In genomic region chrII:9491045-9491444, ce11 we compare ENCODE assay signal across 7 worm cellular contexts.
A peak's percentile ranks its signal among the peaks of the same experiment; 100 is the strongest.
TF ChIP-seq lines count a peak whose summit lies in the region.

No protein-coding gene starts in this region.

TF ChIP-seq in whole organism, L3 larva, 47 proteins besides CTCF, POLR2A, EP300 and RAD21:
- peak; percentile 19 for TF ChIP-seq hmg-11 (tag; optimal IDR thresholded peaks at IDR 0.05; lab: Kevin White, UChicago)
- no peak for TF ChIP-seq ztf-4 (tag; optimal IDR thresholded peaks at IDR 0.05; lab: Kevin White, UChicago)
- no peak for TF ChIP-seq elt-3 (tag; optimal IDR thresholded peaks at IDR 0.05; lab: Kevin White, UChicago)
- peak; percentile 40 for TF ChIP-seq pha-4 (tag; optimal IDR thresholded peaks at IDR 0.05; lab: Kevin White, UChicago)
- TF ChIP-seq ceh-82 (tag; optimal IDR thresholded peaks at IDR 0.05; lab: Kevin White, UChicago): no peak
- peak; percentile 8 for TF ChIP-seq lin-39 (tag; optimal IDR thresholded peaks at IDR 0.05; lab: Kevin White, UChicago)

TF ChIP-seq in whole organism, L4 larva, 104 proteins besides CTCF, POLR2A, EP300 and RAD21 (continues in another document):
- TF ChIP-seq dmd-8 (GFP tag; IDR thresholded peaks at IDR 0.05; lab: Robert Waterston, UW) (0 out of 2 replicates have a peak, but pooled peaks have one; percentile 27), lir-3 (tag; optimal IDR thresholded peaks at IDR 0.05; lab: Kevin White, UChicago) (no peak), nhr-6 (tag; optimal IDR thresholded peaks at IDR 0.05; lab: Kevin White, UChicago) (peak; percentile 77), ztf-7 (tag; optimal IDR thresholded peaks at IDR 0.05; lab: Kevin White, UChicago) (no peak), mes-2 (tag; optimal IDR thresholded peaks at IDR 0.05; lab: Kevin White, UChicago; ENCODE audit: poor library complexity, severe bottlenecking) (peak; percentile 5), nhr-76 (tag; optimal IDR thresholded peaks at IDR 0.05; lab: Kevin White, UChicago) (no peak), nhr-237 (tag; optimal IDR thresholded peaks at IDR 0.05; lab: Kevin White, UChicago) (no peak), ama-1 (optimal IDR thresholded peaks at IDR 0.05; lab: Kevin White, UChicago) (no peak), ceh-32 (tag; optimal IDR thresholded peaks at IDR 0.05; lab: Kevin White, UChicago; ENCODE audit: poor library complexity) (no peak), F44E2.7 (GFP tag; IDR thresholded peaks at IDR 0.05; lab: Robert Waterston, UW) (no peak), lin-15B (tag; optimal IDR thresholded peaks at IDR 0.05; lab: Kevin White, UChicago) (no peak), unc-130 (GFP tag; optimal IDR thresholded peaks at IDR 0.05; lab: Kevin White, UChicago) (no peak), unc-39 (tag; optimal IDR thresholded peaks at IDR 0.05; lab: Kevin White, UChicago) (no peak), mxl-3 (GFP tag; optimal IDR thresholded peaks at IDR 0.05; lab: Kevin White, UChicago) (no peak)

TF ChIP-seq in whole organism, early embryonic, 17 proteins besides CTCF, POLR2A, EP300 and RAD21:
- no peak for TF ChIP-seq hmbx-1 (tag; optimal IDR thresholded peaks at IDR 0.05; lab: Kevin White, UChicago)
- TF ChIP-seq hmg-4 (GFP tag; optimal IDR thresholded peaks at IDR 0.05; lab: Kevin White, UChicago): peak; percentile 64
- TF ChIP-seq ets-7 (tag; optimal IDR thresholded peaks at IDR 0.05; lab: Kevin White, UChicago): no peak
- TF ChIP-seq B0310.2 (tag; optimal IDR thresholded peaks at IDR 0.05; lab: Kevin White, UChicago): no peak

TF ChIP-seq in whole organism, late embryonic, 69 proteins besides CTCF, POLR2A, EP300 and RAD21 (continues in another document):
- TF ChIP-seq unc-86 (tag; optimal IDR thresholded peaks at IDR 0.05; lab: Kevin White, UChicago): no peak
- TF ChIP-seq ceh-30 (tag; optimal IDR thresholded peaks at IDR 0.05; lab: Kevin White, UChicago): no peak
- peak; percentile 29 for TF ChIP-seq ceh-31 (tag; optimal IDR thresholded peaks at IDR 0.05; lab: Kevin White, UChicago)
- TF ChIP-seq hlh-8 (tag; optimal IDR thresholded peaks at IDR 0.05; lab: Kevin White, UChicago): peak; percentile 31
- TF ChIP-seq ceh-2 (tag; optimal IDR thresholded peaks at IDR 0.05; lab: Kevin White, UChicago): peak; percentile 36
- TF ChIP-seq pqm-1 (tag; optimal IDR thresholded peaks at IDR 0.05; lab: Kevin White, UChicago): no peak
- TF ChIP-seq F13H6.1 (tag; optimal IDR thresholded peaks at IDR 0.05; lab: Kevin White, UChicago): no peak
- TF ChIP-seq elt-2 (tag; optimal IDR thresholded peaks at IDR 0.05; lab: Kevin White, UChicago): peak; percentile 48
- no peak for TF ChIP-seq ceh-45 (GFP tag; IDR thresholded peaks at IDR 0.05; lab: Robert Waterston, UW)
- TF ChIP-seq ceh-18 (tag; optimal IDR thresholded peaks at IDR 0.05; lab: Kevin White, UChicago): no peak
- no peak for TF ChIP-seq mec-3 (tag; optimal IDR thresholded peaks at IDR 0.05; lab: Kevin White, UChicago; ENCODE audit: borderline replicate concordance)
- peak; percentile 31 for TF ChIP-seq nfya-1 (tag; optimal IDR thresholded peaks at IDR 0.05; lab: Kevin White, UChicago)
- no peak for TF ChIP-seq zip-5 (tag; optimal IDR thresholded peaks at IDR 0.05; lab: Kevin White, UChicago)
- no peak for TF ChIP-seq T23F11.4 (GFP tag; optimal IDR thresholded peaks at IDR 0.05; lab: Kevin White, UChicago)
- no peak for TF ChIP-seq pag-3 (tag; optimal IDR thresholded peaks at IDR 0.05; lab: Kevin White, UChicago; ENCODE audit: borderline replicate concordance)
- no peak for TF ChIP-seq madf-2 (tag; optimal IDR thresholded peaks at IDR 0.05; lab: Kevin White, UChicago)
- TF ChIP-seq hlh-6 (tag; optimal IDR thresholded peaks at IDR 0.05; lab: Kevin White, UChicago): no peak
- TF ChIP-seq C08G9.2 (tag; optimal IDR thresholded peaks at IDR 0.05; lab: Kevin White, UChicago): no peak

TF ChIP-seq in whole organism, midembryonic, 9 proteins besides CTCF, POLR2A, EP300 and RAD21:
- TF ChIP-seq cog-1 (tag; optimal IDR thresholded peaks at IDR 0.05; lab: Kevin White, UChicago) (peak; percentile 67), med-1 (GFP tag; optimal IDR thresholded peaks at IDR 0.05; lab: Kevin White, UChicago; ENCODE audit: insufficient read depth) (no peak), ztf-29 (GFP tag; IDR thresholded peaks at IDR 0.05; lab: Robert Waterston, UW) (no peak), klf-2 (GFP tag; conservative IDR thresholded peaks at IDR 0.05; lab: Robert Waterston, UW) (no peak), flt-1 (GFP tag; IDR thresholded peaks at IDR 0.05; lab: Robert Waterston, UW) (peak; percentile 42; the same call in 1 of the 2 replicates), T22C8.4 (GFP tag; IDR thresholded peaks at IDR 0.05; lab: Robert Waterston, UW) (no peak), ref-1 (GFP tag; conservative IDR thresholded peaks at IDR 0.05; lab: Robert Waterston, UW) (no peak), ztf-23 (GFP tag; IDR thresholded peaks at IDR 0.05; lab: Robert Waterston, UW) (no peak), tab-1 (GFP tag; IDR thresholded peaks at IDR 0.05; lab: Robert Waterston, UW) (0 out of 2 replicates have a peak, but pooled peaks have one; percentile 34)

TF ChIP-seq in whole organism, mixed stage, embryonic, 35 proteins besides CTCF, POLR2A, EP300 and RAD21 (continues in another document):
- TF ChIP-seq flh-1 (GFP tag; optimal IDR thresholded peaks at IDR 0.05; lab: Kevin White, UChicago) (no peak), hlh-1 (tag; optimal IDR thresholded peaks at IDR 0.05; lab: Kevin White, UChicago) (peak; percentile 35), ceh-43 (GFP tag; optimal IDR thresholded peaks at IDR 0.05; lab: Kevin White, UChicago) (peak; percentile 24), bed-3 (GFP tag; optimal IDR thresholded peaks at IDR 0.05; lab: Kevin White, UChicago) (no peak), nhr-12 (tag; optimal IDR thresholded peaks at IDR 0.05; lab: Kevin White, UChicago) (no peak), blmp-1 (tag; optimal IDR thresholded peaks at IDR 0.05; lab: Kevin White, UChicago) (no peak), M03D4.4 (tag; optimal IDR thresholded peaks at IDR 0.05; lab: Kevin White, UChicago) (no peak), ceh-39 (tag; optimal IDR thresholded peaks at IDR 0.05; lab: Kevin White, UChicago) (peak; percentile 51), mab-5 (tag; optimal IDR thresholded peaks at IDR 0.05; lab: Kevin White, UChicago) (no peak), lin-13 (tag; optimal IDR thresholded peaks at IDR 0.05; lab: Kevin White, UChicago) (no peak), elt-1 (tag; optimal IDR thresholded peaks at IDR 0.05; lab: Kevin White, UChicago; ENCODE audit: borderline replicate concordance, insufficient read depth) (no peak), unc-62 (GFP tag; optimal IDR thresholded peaks at IDR 0.05; lab: Kevin White, UChicago) (peak; percentile 53), drap-1 (GFP tag; optimal IDR thresholded peaks at IDR 0.05; lab: Kevin White, UChicago) (no peak), ztf-11 (tag; optimal IDR thresholded peaks at IDR 0.05; lab: Kevin White, UChicago) (no peak), zip-8 (tag; optimal IDR thresholded peaks at IDR 0.05; lab: Kevin White, UChicago) (no peak), nhr-28 (tag; optimal IDR thresholded peaks at IDR 0.05; lab: Kevin White, UChicago) (no peak), sptf-1 (tag; optimal IDR thresholded peaks at IDR 0.05; lab: Kevin White, UChicago) (no peak), pha-4 (tag; optimal IDR thresholded peaks at IDR 0.05; lab: Kevin White, UChicago) (no peak), cnd-1 (tag; optimal IDR thresholded peaks at IDR 0.05; lab: Kevin White, UChicago) (peak; percentile 67), unc-120 (tag; optimal IDR thresholded peaks at IDR 0.05; lab: Kevin White, UChicago; ENCODE audit: poor library complexity, severe bottlenecking) (peak; percentile 29), lsy-2 (tag; optimal IDR thresholded peaks at IDR 0.05; lab: Kevin White, UChicago) (peak; percentile 9), sem-2 (GFP tag; optimal IDR thresholded peaks at IDR 0.05; lab: Kevin White, UChicago) (no peak), nhr-76 (tag; optimal IDR thresholded peaks at IDR 0.05; lab: Kevin White, UChicago) (no peak), lin-32 (GFP tag; optimal IDR thresholded peaks at IDR 0.05; lab: Kevin White, UChicago) (no peak)

TF ChIP-seq in whole organism, young adult, 124 proteins besides CTCF, POLR2A, EP300 and RAD21:
- TF ChIP-seq hmg-20 (GFP tag; IDR thresholded peaks at IDR 0.05; lab: Robert Waterston, UW): no peak
- TF ChIP-seq lin-35 (GFP tag; optimal IDR thresholded peaks at IDR 0.05; lab: Kevin White, UChicago): no peak
- peak; percentile 89 for TF ChIP-seq hmg-1.2 (GFP tag; IDR thresholded peaks at IDR 0.05; lab: Robert Waterston, UW)
- 0 out of 2 replicates have a peak, but pooled peaks have one; percentile 39 for TF ChIP-seq lin-26 (GFP tag; IDR thresholded peaks at IDR 0.05; lab: Robert Waterston, UW)
- 0 out of 2 replicates have a peak, but pooled peaks have one; percentile 6 for TF ChIP-seq bed-2 (GFP tag; IDR thresholded peaks at IDR 0.05; lab: Robert Waterston, UW)
